Worm (Caenorhabditis elegans) whole organism, L3 larva: ENCODE measurements around the gene ZK632.12.

Experiments used
- ceh-82 ChIP-seq: fragments of 150-350 bp; optimal IDR thresholded peaks from 2 replicates; lab custom pipeline; 2014; ENCODE audit warnings: missing biosample characterization, missing genetic modification characterization
- daf-12 ChIP-seq: fragments of 150-350 bp; optimal IDR thresholded peaks from 2 replicates; lab custom pipeline; 2014; ENCODE audit warnings: missing biosample characterization, missing genetic modification reagents, missing genetic modification characterization
- egl-27 ChIP-seq: sonication (generic microtip); optimal IDR thresholded peaks from 4 replicates; lab custom pipeline; 2017; ENCODE audit warnings: missing biosample characterization, missing genetic modification reagents, missing genetic modification characterization
- fkh-10 ChIP-seq: sonication (generic microtip); optimal IDR thresholded peaks from 2 replicates; lab custom pipeline; 2017; ENCODE audit warnings: missing biosample characterization, missing genetic modification reagents, missing genetic modification characterization
- fkh-2 ChIP-seq: fragments of 150-350 bp; optimal IDR thresholded peaks from 2 replicates; lab custom pipeline; 2014; ENCODE audit warnings: missing biosample characterization, missing genetic modification reagents, missing genetic modification characterization
- nhr-11 ChIP-seq: fragments of 150-350 bp; optimal IDR thresholded peaks from 2 replicates; lab custom pipeline; 2014; ENCODE audit warnings: missing biosample characterization, missing genetic modification characterization
- nhr-237 ChIP-seq: fragments of 150-350 bp; optimal IDR thresholded peaks from 2 replicates; lab custom pipeline; 2014; ENCODE audit warnings: missing biosample characterization, missing genetic modification characterization
- nhr-28 ChIP-seq: fragments of 150-350 bp; optimal IDR thresholded peaks from 2 replicates; lab custom pipeline; 2014; ENCODE audit warnings: missing biosample characterization, missing genetic modification characterization
- nhr-77 ChIP-seq: fragments of 150-350 bp; optimal IDR thresholded peaks from 2 replicates; lab custom pipeline; 2014; ENCODE audit warnings: missing biosample characterization, missing genetic modification characterization
- skn-1 ChIP-seq: fragments of 150-350 bp; optimal IDR thresholded peaks from 2 replicates; lab custom pipeline; 2014; ENCODE audit warnings: missing biosample characterization, missing genetic modification characterization
- snpc-4 ChIP-seq: fragments of 150-350 bp; optimal IDR thresholded peaks from 2 replicates; lab custom pipeline; 2014; ENCODE audit warnings: missing biosample characterization, missing genetic modification characterization
- ztf-11 ChIP-seq: fragments of 150-350 bp; optimal IDR thresholded peaks from 2 replicates; lab custom pipeline; 2014; ENCODE audit warnings: missing biosample characterization, missing genetic modification characterization

DNA sequence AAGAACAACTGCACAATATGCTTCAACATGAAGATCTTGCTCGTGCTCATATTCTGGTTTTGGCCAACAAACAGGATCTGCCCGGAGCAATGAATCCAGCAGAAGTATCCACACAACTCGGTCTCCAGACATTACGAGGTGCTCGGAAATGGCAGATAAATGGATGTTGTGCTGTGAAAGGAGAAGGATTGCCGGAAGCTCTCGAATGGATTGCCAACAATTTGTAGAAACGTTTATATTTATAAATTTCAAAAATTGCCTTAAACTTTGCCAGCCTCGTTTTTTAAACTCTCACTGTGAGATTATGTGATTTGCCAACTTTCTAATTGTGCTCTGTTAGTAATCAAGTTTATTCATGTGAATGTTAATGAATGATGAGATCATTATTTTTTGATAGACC lies 6.9 kb upstream of the ZK632.12 start:
- TF ChIP-seq fkh-2 (tag; lab: Kevin White, UChicago) (no peak), ceh-82 (tag; lab: Kevin White, UChicago) (no peak), skn-1 (tag; lab: Kevin White, UChicago) (no peak), snpc-4 (tag; lab: Kevin White, UChicago) (no peak), daf-12 (tag; lab: Kevin White, UChicago) (no peak), egl-27 (tag; lab: Kevin White, UChicago) (no peak), nhr-28 (tag; lab: Kevin White, UChicago) (no peak), fkh-10 (no peak), nhr-11 (tag; lab: Kevin White, UChicago) (no peak), nhr-237 (tag; lab: Kevin White, UChicago) (no peak), nhr-77 (tag; lab: Kevin White, UChicago) (no peak), ztf-11 (tag; lab: Kevin White, UChicago) (no peak)
